Fruit fly (Drosophila melanogaster): ENCODE data around the gene Pli.
A peak's percentile ranks its signal among the peaks of the same experiment; 100 is the strongest.

The Pli gene

DNA sequence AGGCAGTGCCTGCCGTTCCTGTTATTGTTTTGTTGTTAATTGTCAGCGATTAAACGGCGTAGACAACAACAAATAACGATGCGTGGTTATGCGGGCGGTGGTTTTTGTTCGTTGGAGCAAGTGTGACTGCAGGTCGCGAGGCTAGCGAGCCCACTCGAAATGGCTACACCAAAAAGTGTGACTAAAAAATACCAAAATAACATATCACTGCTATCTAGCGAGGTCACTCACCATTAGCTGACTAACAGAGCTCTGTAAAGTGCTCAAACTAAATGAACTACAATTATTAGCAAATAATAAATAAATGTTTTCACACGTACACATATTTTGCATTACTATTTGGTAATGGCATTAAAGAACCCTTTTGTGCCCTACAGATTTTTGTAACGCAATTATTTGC is at the start of gene Pli (continued):
- no peak for TF ChIP-seq CG9876 (GFP tag; optimal IDR thresholded peaks at IDR 0.05)
- TF ChIP-seq slp2 (GFP tag; optimal IDR thresholded peaks at IDR 0.05) = no peak
- TF ChIP-seq GATAe (GFP tag; conservative IDR thresholded peaks at IDR 0.05) = no peak
- no peak for TF ChIP-seq Dip2 (GFP tag; IDR thresholded peaks at IDR 0.05)
- no peak for TF ChIP-seq BtbVII (GFP tag; optimal IDR thresholded peaks at IDR 0.05)
- no peak for TF ChIP-seq Sry-β (GFP tag; optimal IDR thresholded peaks at IDR 0.05)
- TF ChIP-seq E2f2 (GFP tag; IDR thresholded peaks at IDR 0.05) = no peak
- TF ChIP-seq ase (GFP tag; IDR thresholded peaks at IDR 0.05) = no peak
- TF ChIP-seq dysf (GFP tag; IDR thresholded peaks at IDR 0.05) = no peak
- no peak for TF ChIP-seq danr (GFP tag; IDR thresholded peaks at IDR 0.05)
- no peak for TF ChIP-seq cato (GFP tag; optimal IDR thresholded peaks at IDR 0.05; ENCODE audit: borderline replicate concordance)
- no peak for TF ChIP-seq ap (GFP tag; IDR thresholded peaks at IDR 0.05)
- no peak for TF ChIP-seq Max (GFP tag; optimal IDR thresholded peaks at IDR 0.05)
- no peak for TF ChIP-seq CG7556 (GFP tag; optimal IDR thresholded peaks at IDR 0.05)
- peak; percentile 18 for TF ChIP-seq PHDP (tag; optimal IDR thresholded peaks at IDR 0.05)
- TF ChIP-seq Opbp (GFP tag; IDR thresholded peaks at IDR 0.05; ENCODE audit: partially characterized antibody) = no peak
- no peak for TF ChIP-seq CG5953 (GFP tag; IDR thresholded peaks at IDR 0.05)
- no peak for TF ChIP-seq knrl (GFP tag; IDR thresholded peaks at IDR 0.05; ENCODE audit: partially characterized antibody)
- no peak for TF ChIP-seq CG30020 (tag; optimal IDR thresholded peaks at IDR 0.05)
- no peak for TF ChIP-seq fd64A (GFP tag; optimal IDR thresholded peaks at IDR 0.05)
- TF ChIP-seq lbe (GFP tag; optimal IDR thresholded peaks at IDR 0.05) = peak; percentile 44
- no peak for TF ChIP-seq nerfin-2 (GFP tag; IDR thresholded peaks at IDR 0.05; ENCODE audit: partially characterized antibody)
- no peak for TF ChIP-seq schlank (tag; optimal IDR thresholded peaks at IDR 0.05)
- TF ChIP-seq CG12659 (GFP tag; optimal IDR thresholded peaks at IDR 0.05) = peak; percentile 77
- TF ChIP-seq Asciz (GFP tag; optimal IDR thresholded peaks at IDR 0.05) = no peak
- peak; percentile 46 for TF ChIP-seq CG33213 (GFP tag; optimal IDR thresholded peaks at IDR 0.05)
- TF ChIP-seq Awh (GFP tag; IDR thresholded peaks at IDR 0.05) = no peak
- no peak for TF ChIP-seq CG5180 (GFP tag; optimal IDR thresholded peaks at IDR 0.05)
- TF ChIP-seq CG16815 (GFP tag; optimal IDR thresholded peaks at IDR 0.05) = no peak
- TF ChIP-seq CG2875 (GFP tag; optimal IDR thresholded peaks at IDR 0.05) = no peak
- no peak for TF ChIP-seq CG4820 (GFP tag; optimal IDR thresholded peaks at IDR 0.05)
- no peak for TF ChIP-seq bbx (GFP tag; IDR thresholded peaks at IDR 0.05; ENCODE audit: partially characterized antibody)
- TF ChIP-seq tap (tag; optimal IDR thresholded peaks at IDR 0.05) = no peak
- TF ChIP-seq eve (GFP tag; optimal IDR thresholded peaks at IDR 0.05) = no peak
- TF ChIP-seq wdn (GFP tag; IDR thresholded peaks at IDR 0.05) = no peak
- no peak for TF ChIP-seq CG17361 (GFP tag; IDR thresholded peaks at IDR 0.05)
- TF ChIP-seq her (GFP tag; optimal IDR thresholded peaks at IDR 0.05) = no peak
- no peak for TF ChIP-seq CG32532 (GFP tag; IDR thresholded peaks at IDR 0.05)
- TF ChIP-seq CG8388 (GFP tag; optimal IDR thresholded peaks at IDR 0.05) = peak; percentile 9
- TF ChIP-seq Deaf1 (tag; optimal IDR thresholded peaks at IDR 0.05) = peak; percentile 44
- no peak for TF ChIP-seq sima (GFP tag; optimal IDR thresholded peaks at IDR 0.05)
- TF ChIP-seq chif (GFP tag; optimal IDR thresholded peaks at IDR 0.05) = no peak
- TF ChIP-seq Dek (tag; optimal IDR thresholded peaks at IDR 0.05) = peak; percentile 36
- no peak for TF ChIP-seq Elba2 (GFP tag; optimal IDR thresholded peaks at IDR 0.05)
- peak; percentile 99 for TF ChIP-seq gfzf (GFP tag; optimal IDR thresholded peaks at IDR 0.05)
- peak; percentile 56 for TF ChIP-seq CTCF (GFP tag; optimal IDR thresholded peaks at IDR 0.05)
- peak; percentile 69 for TF ChIP-seq CG14710 (tag; optimal IDR thresholded peaks at IDR 0.05)
- TF ChIP-seq otp (GFP tag; IDR thresholded peaks at IDR 0.05) = no peak
- no peak for TF ChIP-seq Fer3 (tag; optimal IDR thresholded peaks at IDR 0.05)
- TF ChIP-seq pros (GFP tag; optimal IDR thresholded peaks at IDR 0.05) = no peak
- TF ChIP-seq gce (GFP tag; IDR thresholded peaks at IDR 0.05) = no peak
- no peak for TF ChIP-seq chinmo (GFP tag; IDR thresholded peaks at IDR 0.05; ENCODE audit: partially characterized antibody)

All from whole organism, embryonic.